Worm (Caenorhabditis elegans) whole organism, young adult: ENCODE results near the gene T26H8.5.

Experiments used
- F23B12.7 ChIP-seq: sonication (generic microtip); optimal IDR thresholded peaks from 2 replicates; lab custom pipeline; 2017; ENCODE audit warnings: missing genetic modification characterization, mild to moderate bottlenecking, missing compliant biosample characterization, antibody characterized with exemption, moderate library complexity; ENCODE audit not compliant: insufficient read depth
- K12H6.12 ChIP-seq: fragments of 200-800 bp; sonication (Bioruptor generic); optimal IDR thresholded peaks from 2 replicates; lab custom pipeline; 2018; ENCODE audit warnings: mild to moderate bottlenecking, missing genetic modification characterization, missing compliant biosample characterization
- ama-1 ChIP-seq, 3 experiments: fragments of 150-350 bp in 1 of 3; sonication (generic microtip) in 2 of 3; optimal IDR thresholded peaks; 2 replicates each; lab custom pipeline; 2014 to 2018; ENCODE audit warnings: missing biosample characterization in 2 of 3, missing genetic modification characterization in 2 of 3, missing genetic modification reagents in 2 of 3
- attf-5 ChIP-seq: fragments of 200-800 bp; sonication (Bioruptor generic); optimal IDR thresholded peaks from 2 replicates; lab custom pipeline; 2018; ENCODE audit warnings: mild to moderate bottlenecking, missing genetic modification characterization, missing compliant biosample characterization
- bed-2 ChIP-seq: fragments of 200-800 bp; sonication (Bioruptor generic); IDR thresholded peaks from 2 replicates; pipeline ENCODE4 v1.3.6; 2022; ENCODE audit warnings: missing genetic modification reagents, missing genetic modification characterization, missing compliant biosample characterization
- ccch-3 ChIP-seq: fragments of 200-800 bp; sonication (Bioruptor generic); optimal IDR thresholded peaks from 2 replicates; lab custom pipeline; 2018; ENCODE audit warnings: mild to moderate bottlenecking, missing genetic modification characterization, missing compliant biosample characterization
- dpl-1 ChIP-seq: fragments of 150-350 bp; optimal IDR thresholded peaks from 2 replicates; lab custom pipeline; 2014; ENCODE audit warnings: missing biosample characterization, missing genetic modification reagents, missing genetic modification characterization
- efl-1 ChIP-seq: fragments of 150-350 bp; optimal IDR thresholded peaks from 2 replicates; lab custom pipeline; 2014; ENCODE audit warnings: missing biosample characterization, missing genetic modification reagents, missing genetic modification characterization
- hrde-1 ChIP-seq: sonication (generic microtip); optimal IDR thresholded peaks from 2 replicates; lab custom pipeline; 2016; ENCODE audit warnings: missing genetic modification characterization, mild to moderate bottlenecking, missing compliant biosample characterization, moderate library complexity, missing genotype, missing genetic modification reagents, borderline replicate concordance
- nhr-90 ChIP-seq: sonication (generic microtip); optimal IDR thresholded peaks from 2 replicates; lab custom pipeline; 2016; ENCODE audit warnings: missing genotype, mild to moderate bottlenecking, missing genetic modification characterization, missing compliant biosample characterization
- ztf-26 ChIP-seq: sonication (generic microtip); optimal IDR thresholded peaks from 2 replicates; lab custom pipeline; 2017; ENCODE audit warnings: missing genetic modification characterization, missing compliant biosample characterization

ce11 chrV:15272263-15272662 is 33.1 kb downstream of the T26H8.5 start, which contains the start of gene T10H4.4:
- TF ChIP-seq bed-2 (GFP tag; lab: Robert Waterston, UW) (no peak), K12H6.12 (tag; lab: Kevin White, UChicago) (no peak), ccch-3 (GFP tag; lab: Kevin White, UChicago) (no peak), dpl-1 (no peak), attf-5 (GFP tag; lab: Kevin White, UChicago) (no peak), hrde-1 (tag; lab: Kevin White, UChicago) (no peak), nhr-90 (no peak), ztf-26 (no peak), efl-1 (no peak), ama-1 (optimal IDR thresholded peaks at IDR 0.05; lab: Kevin White, UChicago) (no peak), ama-1 (GFP tag; optimal IDR thresholded peaks at IDR 0.05; lab: Kevin White, UChicago) (no peak), F23B12.7 (tag; lab: Kevin White, UChicago) (no peak)
